Worm (Caenorhabditis elegans) whole organism, L1 larva: ENCODE results near the gene C23G10.10.

ENCODE experiments used
- alr-1 ChIP-seq: fragments of 200-800 bp; sonication (Bioruptor generic); optimal IDR thresholded peaks from 2 replicates; lab custom pipeline; 2018; ENCODE audit warnings: borderline replicate concordance, mild to moderate bottlenecking, missing genetic modification characterization, missing compliant biosample characterization
- ceh-88 ChIP-seq: fragments of 200-800 bp; sonication (Bioruptor generic); IDR thresholded peaks from 2 replicates; pipeline ENCODE4 v1.3.6; 2022; ENCODE audit warnings: missing genetic modification characterization, missing compliant biosample characterization
- unc-62 ChIP-seq: fragments of 150-350 bp; optimal IDR thresholded peaks from 2 replicates; lab custom pipeline; 2014; ENCODE audit warnings: missing biosample characterization, missing genetic modification reagents, missing genetic modification characterization

ce11 chrIII:6210215-6210822 is 3.5 kb downstream of the C23G10.10 start:
- no peak for TF ChIP-seq unc-62 (GFP tag; lab: Kevin White, UChicago)
- TF ChIP-seq alr-1 = no peak
- no peak for TF ChIP-seq ceh-88 (GFP tag; lab: Robert Waterston, UW)
